Fruit fly (Drosophila melanogaster) whole organism, adult: ENCODE measurements around the gene CG17764.

Experiments
- CG11617 ChIP-seq: fragments of 200-800 bp; sonication (Bioruptor generic); optimal IDR thresholded peaks from 2 replicates; lab custom pipeline; 2017; ENCODE audit warnings: mild to moderate bottlenecking, missing biosample characterization, missing genetic modification reagents, missing genetic modification characterization
- CG12768 ChIP-seq: fragments of 200-800 bp; sonication (Bioruptor generic); optimal IDR thresholded peaks from 2 replicates; lab custom pipeline; 2017; ENCODE audit warnings: missing biosample characterization, missing genetic modification characterization, mild to moderate bottlenecking, moderate library complexity, missing genetic modification reagents
- CG14711 ChIP-seq: fragments of 200-800 bp; sonication (Bioruptor generic); optimal IDR thresholded peaks from 2 replicates; lab custom pipeline; 2018; ENCODE audit warnings: missing biosample characterization, mild to moderate bottlenecking, missing genetic modification characterization, moderate library complexity
- CG33017 ChIP-seq: fragments of 200-800 bp; sonication (Bioruptor generic); optimal IDR thresholded peaks from 2 replicates; lab custom pipeline; 2018; ENCODE audit warnings: missing biosample characterization, mild to moderate bottlenecking, missing genetic modification characterization, moderate library complexity
- CG7045 ChIP-seq: fragments of 200-800 bp; sonication (Bioruptor generic); optimal IDR thresholded peaks from 2 replicates; lab custom pipeline; 2017; ENCODE audit warnings: missing biosample characterization, mild to moderate bottlenecking, missing genetic modification characterization
- CG7101 ChIP-seq: fragments of 200-800 bp; sonication (Bioruptor generic); optimal IDR thresholded peaks from 2 replicates; lab custom pipeline; 2018; ENCODE audit warnings: missing biosample characterization, mild to moderate bottlenecking, missing genetic modification characterization, moderate library complexity
- Clk ChIP-seq: fragments of 200-800 bp; sonication (Bioruptor generic); optimal IDR thresholded peaks from 2 replicates; lab custom pipeline; 2017; ENCODE audit warnings: missing biosample characterization, missing genetic modification characterization
- Crg-1 ChIP-seq: fragments of 200-800 bp; sonication (Bioruptor generic); optimal IDR thresholded peaks from 2 replicates; lab custom pipeline; 2016; ENCODE audit warnings: missing biosample characterization, missing genetic modification characterization
- Hr96 ChIP-seq: fragments of 200-800 bp; sonication (Bioruptor generic); optimal IDR thresholded peaks from 2 replicates; lab custom pipeline; 2016; ENCODE audit warnings: missing biosample characterization, missing genetic modification characterization
- cic ChIP-seq: fragments of 200-800 bp; sonication (Bioruptor generic); optimal IDR thresholded peaks from 2 replicates; lab custom pipeline; 2017; ENCODE audit warnings: missing biosample characterization, mild to moderate bottlenecking, missing genetic modification characterization, moderate library complexity
- cnc ChIP-seq, 2 experiments: fragments of >200 bp; optimal IDR thresholded peaks; 2 replicates each; lab custom pipeline; 2017
- kay ChIP-seq: fragments of 200-800 bp; sonication (Bioruptor generic); peaks from one replicate; lab custom pipeline; 2016; ENCODE audit warnings: missing biosample characterization, missing genetic modification characterization, borderline replicate concordance
- ovo ChIP-seq: fragments of 200-800 bp; sonication (Bioruptor generic); optimal IDR thresholded peaks from 2 replicates; lab custom pipeline; 2016; ENCODE audit warnings: missing biosample characterization, missing genetic modification characterization

DNA sequence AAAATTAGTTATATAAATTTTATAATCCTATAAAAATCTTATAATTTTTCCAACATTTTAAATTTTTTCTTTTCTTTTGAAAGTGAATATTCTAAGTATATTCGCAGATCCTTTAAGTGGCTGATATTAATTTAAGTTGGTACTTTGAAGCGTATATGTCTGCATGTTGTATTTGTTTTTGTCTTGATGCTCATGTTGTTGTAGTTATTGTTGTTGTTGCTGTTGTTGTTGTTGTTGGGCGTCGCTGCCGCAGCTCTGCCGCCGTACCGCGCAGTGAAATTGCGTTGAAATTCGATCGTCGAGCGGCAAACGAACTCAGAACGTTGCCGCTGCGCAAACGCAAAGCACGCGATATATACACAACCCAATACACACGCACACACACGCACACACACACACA lies 11.5 kb downstream of the CG17764 start, which contains the start of gene CG42749:
- no peak for TF ChIP-seq Clk (GFP tag; lab: Kevin White, UChicago)
- no peak for TF ChIP-seq CG33017 (tag; lab: Kevin White, UChicago)
- no peak for TF ChIP-seq CG11617 (GFP tag; lab: Kevin White, UChicago)
- TF ChIP-seq Crg-1 (GFP tag; lab: Kevin White, UChicago) = no peak
- TF ChIP-seq Hr96 (GFP tag; lab: Kevin White, UChicago) = no peak
- TF ChIP-seq cic (GFP tag; lab: Kevin White, UChicago) = no peak
- no peak for TF ChIP-seq CG14711
- TF ChIP-seq CG7101 = no peak
- no peak for TF ChIP-seq kay (GFP tag; lab: Kevin White, UChicago)
- no peak for TF ChIP-seq ovo (GFP tag; lab: Kevin White, UChicago)
- TF ChIP-seq cnc (optimal IDR thresholded peaks at IDR 0.05; lab: Kevin White, UChicago) = no peak
- TF ChIP-seq CG7045 (GFP tag; lab: Kevin White, UChicago) = no peak
- no peak for TF ChIP-seq CG12768 (GFP tag; lab: Kevin White, UChicago)
